Fruit fly (Drosophila melanogaster): ENCODE results near the gene CG12974.

Gene CG12974

DNA sequence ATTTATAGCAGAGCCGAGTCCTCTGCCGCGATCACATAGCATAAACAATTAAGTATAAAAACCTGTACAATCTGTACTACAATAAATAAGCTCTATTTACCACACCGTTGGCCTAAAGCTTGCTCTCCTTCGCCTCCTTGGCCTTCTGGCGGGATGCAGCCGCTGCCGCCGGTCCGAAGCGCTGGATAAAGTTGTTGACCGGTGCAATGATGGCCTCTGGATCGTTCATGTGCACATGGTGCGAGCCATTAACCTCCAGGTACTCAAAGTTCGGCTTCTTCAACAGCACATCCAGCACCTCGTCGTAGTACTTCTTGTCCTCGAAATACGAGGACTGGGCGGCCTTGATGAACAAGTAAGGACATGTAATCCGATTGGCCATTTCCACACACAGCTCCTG, 16.7 kb upstream of the CG12974 start:
- TF ChIP-seq fkh (GFP tag; optimal IDR thresholded peaks at IDR 0.05) (no peak), CG3032 (tag; optimal IDR thresholded peaks at IDR 0.05) (no peak), CG16779 (tag; optimal IDR thresholded peaks at IDR 0.05) (no peak), CG11762 (GFP tag; optimal IDR thresholded peaks at IDR 0.05; ENCODE audit: insufficient read depth) (no peak), CG8119 (GFP tag; IDR thresholded peaks at IDR 0.05) (no peak), topi (GFP tag; optimal IDR thresholded peaks at IDR 0.05) (no peak), CG11902 (GFP tag; optimal IDR thresholded peaks at IDR 0.05) (no peak), Met (GFP tag; optimal IDR thresholded peaks at IDR 0.05) (no peak), CG1621 (tag; optimal IDR thresholded peaks at IDR 0.05) (no peak), Hr39 (GFP tag; optimal IDR thresholded peaks at IDR 0.05) (no peak), spab (GFP tag; optimal IDR thresholded peaks at IDR 0.05) (no peak), Lpt (GFP tag; optimal IDR thresholded peaks at IDR 0.05) (no peak), Sox14 (GFP tag; optimal IDR thresholded peaks at IDR 0.05) (no peak), acj6 (GFP tag; optimal IDR thresholded peaks at IDR 0.05) (no peak), Hr38 (GFP tag; optimal IDR thresholded peaks at IDR 0.05) (no peak), dsx (GFP tag; optimal IDR thresholded peaks at IDR 0.05; ENCODE audit: poor library complexity, severe bottlenecking) (no peak)

DNA sequence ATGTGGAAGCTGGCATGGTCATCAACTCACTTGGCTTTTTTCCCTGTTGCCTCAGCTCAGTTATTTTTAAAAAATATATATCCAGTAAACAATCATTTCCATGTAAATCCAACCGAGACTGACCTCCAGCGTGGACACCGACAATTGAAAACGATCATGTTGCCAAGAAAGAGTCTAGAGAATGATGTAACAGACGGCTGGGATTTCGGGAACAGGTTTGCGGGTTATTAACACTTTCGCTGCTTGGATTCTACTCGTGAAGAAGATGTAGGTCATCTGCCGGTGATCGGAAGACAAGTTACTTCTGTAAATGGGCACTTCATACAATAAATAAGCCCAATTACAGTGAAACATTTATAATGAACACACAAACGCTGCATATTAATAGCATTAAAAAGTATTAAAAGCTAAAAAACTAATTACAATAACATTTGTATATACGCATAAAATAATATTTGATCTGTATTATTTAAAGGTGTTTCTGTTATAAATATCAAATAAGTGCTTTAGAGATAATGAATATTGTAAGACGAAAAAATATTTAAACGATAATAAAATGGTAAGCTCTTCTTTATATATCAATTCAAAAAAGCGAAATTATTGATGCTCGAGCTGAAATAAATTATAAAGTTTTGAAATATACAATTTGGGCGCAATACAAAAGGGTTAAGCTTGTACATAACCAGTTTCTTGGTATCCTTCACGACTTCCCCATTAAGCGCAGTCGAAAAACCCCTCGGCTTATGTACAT, 16.1 kb upstream of the CG12974 start:
- TF ChIP-seq Blimp-1 (GFP tag; optimal IDR thresholded peaks at IDR 0.05) (peak; percentile 85), CG6808 (GFP tag; optimal IDR thresholded peaks at IDR 0.05) (peak; percentile 15), CG6792 (GFP tag; optimal IDR thresholded peaks at IDR 0.05) (peak; percentile 4), Eip78C (GFP tag) (peak; percentile 86), CG34406 (GFP tag; optimal IDR thresholded peaks at IDR 0.05) (no peak), dsx (GFP tag; optimal IDR thresholded peaks at IDR 0.05; ENCODE audit: poor library complexity, severe bottlenecking) (peak; percentile 18), pdm3 (GFP tag; optimal IDR thresholded peaks at IDR 0.05) (peak; percentile 18), CG8632 (GFP tag; optimal IDR thresholded peaks at IDR 0.05) (peak; percentile 18), Ets96B (tag; optimal IDR thresholded peaks at IDR 0.05) (peak; percentile 38), Sox15 (GFP tag; optimal IDR thresholded peaks at IDR 0.05) (no peak), CG3919 (GFP tag; optimal IDR thresholded peaks at IDR 0.05) (peak; percentile 31), CG11762 (GFP tag; optimal IDR thresholded peaks at IDR 0.05; ENCODE audit: insufficient read depth) (no peak), CG3032 (tag; optimal IDR thresholded peaks at IDR 0.05) (peak; percentile 45), CG10669 (GFP tag; optimal IDR thresholded peaks at IDR 0.05) (peak; percentile 3)

dm6 chr3L:21300280-21300679, 14.5 kb upstream of the CG12974 start, which contains the start of gene Cpr78Cc:
Gene Cpr78Cc, plus strand, starts transcription at chr3L:21300580.
- no peak for TF ChIP-seq CG3919 (GFP tag; optimal IDR thresholded peaks at IDR 0.05)
- no peak for TF ChIP-seq Hr39 (GFP tag; optimal IDR thresholded peaks at IDR 0.05)
- TF ChIP-seq Eip75B (GFP tag; optimal IDR thresholded peaks at IDR 0.05): no peak
- TF ChIP-seq CG7368 (GFP tag; optimal IDR thresholded peaks at IDR 0.05): no peak
- no peak for TF ChIP-seq CG10669 (GFP tag; optimal IDR thresholded peaks at IDR 0.05)

DNA sequence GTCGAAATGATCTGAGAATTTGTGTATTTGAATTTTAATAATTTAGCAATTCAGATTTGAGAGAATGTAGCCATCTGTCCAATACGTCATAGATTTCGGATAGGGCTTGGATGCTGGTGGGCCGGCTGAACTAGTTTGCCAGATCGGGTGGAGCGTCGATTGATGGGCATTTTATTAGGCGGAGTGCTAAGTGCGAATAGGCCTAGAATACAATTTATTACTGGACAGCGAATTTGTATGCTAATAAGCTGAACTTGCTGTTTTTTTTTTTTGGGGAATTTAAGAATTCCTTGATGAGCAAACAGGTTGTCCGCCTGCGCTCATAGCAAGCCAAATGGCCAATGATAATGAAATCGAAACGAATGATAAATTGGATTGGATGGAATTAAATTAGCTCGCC, 13.4 kb upstream of the CG12974 start:
- TF ChIP-seq dsx (GFP tag; optimal IDR thresholded peaks at IDR 0.05; ENCODE audit: poor library complexity, severe bottlenecking): no peak
- TF ChIP-seq Smox (GFP tag; optimal IDR thresholded peaks at IDR 0.05): no peak
- no peak for TF ChIP-seq achi (GFP tag; optimal IDR thresholded peaks at IDR 0.05)
- TF ChIP-seq topi (GFP tag; optimal IDR thresholded peaks at IDR 0.05): no peak
- no peak for TF ChIP-seq CG6276 (GFP tag; optimal IDR thresholded peaks at IDR 0.05)
- TF ChIP-seq vri (GFP tag; optimal IDR thresholded peaks at IDR 0.05): no peak
- TF ChIP-seq Ets21C (GFP tag; optimal IDR thresholded peaks at IDR 0.05): no peak

Measured in whole organism, prepupa.